Fruit fly (Drosophila melanogaster): ENCODE results near the gene Tasp1.

DNA sequence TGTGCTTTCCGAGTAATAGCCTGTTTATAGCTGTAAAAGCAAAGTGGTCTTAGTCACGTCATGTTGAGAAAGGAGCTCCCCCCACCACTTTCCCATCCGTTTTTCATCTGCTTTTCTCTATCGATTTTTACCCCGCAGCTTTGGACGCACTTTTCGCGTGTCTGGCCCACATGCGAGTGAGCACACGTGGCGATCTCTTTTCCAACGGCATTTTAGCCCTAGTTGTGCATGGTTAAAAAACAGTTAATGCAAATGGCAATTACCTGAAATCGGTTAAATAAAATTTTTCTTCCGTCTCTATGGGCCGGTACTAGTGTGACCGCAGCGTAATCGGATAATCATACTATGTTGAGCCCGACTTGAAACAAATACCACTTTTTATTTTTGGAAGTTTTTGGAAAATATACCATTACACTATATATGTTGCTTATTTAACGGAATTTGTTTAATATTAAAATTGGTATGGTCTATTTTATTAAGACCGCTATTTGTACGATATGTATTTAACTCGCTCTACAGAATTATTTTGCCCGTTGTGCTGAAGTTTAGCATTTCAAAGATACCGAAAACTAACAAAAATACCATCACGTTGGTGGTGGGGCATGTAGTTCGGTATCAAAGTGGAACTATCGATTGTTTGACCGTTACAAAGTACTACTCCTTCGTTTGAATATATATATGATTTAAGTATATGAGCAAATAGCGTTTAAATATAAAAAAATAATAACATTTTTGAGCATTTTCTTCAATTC, 24.9 kb upstream of the Tasp1 start, which contains the start of gene Zn72D:
- TF ChIP-seq Ets98B (GFP tag; IDR thresholded peaks at IDR 0.05) (no peak), gl (tag; optimal IDR thresholded peaks at IDR 0.05) (no peak), CG4496 (GFP tag; IDR thresholded peaks at IDR 0.05) (no peak), Snoo (tag; optimal IDR thresholded peaks at IDR 0.05) (peak; percentile 5), D1 (tag; optimal IDR thresholded peaks at IDR 0.05) (no peak), rn (GFP tag; IDR thresholded peaks at IDR 0.05) (no peak), CG32121 (GFP tag; IDR thresholded peaks at IDR 0.05) (no peak), CG15710 (tag; optimal IDR thresholded peaks at IDR 0.05) (no peak), CG17806 (tag; optimal IDR thresholded peaks at IDR 0.05) (no peak), fd96Ca (GFP tag; IDR thresholded peaks at IDR 0.05) (no peak), Pif1B (GFP tag; optimal IDR thresholded peaks at IDR 0.05) (no peak)
